Worm (Caenorhabditis elegans): Measurements from ENCODE around the gene str-116.

DNA sequence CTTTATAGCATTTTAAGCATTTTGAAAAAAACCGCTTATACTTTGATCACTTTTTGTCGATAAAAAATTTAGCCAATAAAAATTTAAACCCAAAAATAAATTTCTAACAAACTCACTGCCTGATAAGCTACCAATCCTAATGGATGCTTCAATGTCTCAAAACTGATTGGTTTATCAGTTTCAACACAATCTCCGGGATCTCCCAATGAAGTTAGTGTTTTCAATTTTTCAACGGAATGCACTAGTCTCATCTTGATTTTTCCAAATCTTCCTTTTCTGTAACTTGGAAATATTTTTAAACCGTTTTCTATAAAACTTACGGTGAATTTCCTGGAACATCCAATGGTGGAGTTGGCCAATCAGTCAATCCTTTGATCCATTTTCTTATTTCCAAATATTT, 43.1 kb upstream of the str-116 start:
- TF ChIP-seq unc-98 (GFP tag; IDR thresholded peaks at IDR 0.05) (no peak), nhr-28 (tag; optimal IDR thresholded peaks at IDR 0.05) (no peak), elt-2 (tag; optimal IDR thresholded peaks at IDR 0.05) (no peak), egl-27 (tag; optimal IDR thresholded peaks at IDR 0.05) (no peak), fkh-4 (tag; optimal IDR thresholded peaks at IDR 0.05; ENCODE audit: borderline replicate concordance) (no peak), fkh-8 (tag; optimal IDR thresholded peaks at IDR 0.05) (no peak), nhr-90 (tag; optimal IDR thresholded peaks at IDR 0.05; ENCODE audit: poor library complexity) (no peak), alr-1 (tag; optimal IDR thresholded peaks at IDR 0.05; ENCODE audit: borderline replicate concordance) (no peak), hlh-17 (GFP tag; optimal IDR thresholded peaks at IDR 0.05; ENCODE audit: borderline replicate concordance) (no peak)
